Worm (Caenorhabditis elegans) whole organism, late embryonic: ENCODE data around the gene Y56A3A.7.

Source experiments
- C08G9.2 ChIP-seq: sonication (generic microtip); optimal IDR thresholded peaks from 2 replicates; lab custom pipeline; 2016; ENCODE audit warnings: mild to moderate bottlenecking, missing genetic modification characterization, moderate library complexity, missing compliant biosample characterization
- C38D4.7 ChIP-seq: fragments of 200-800 bp; sonication (Bioruptor generic); optimal IDR thresholded peaks from 2 replicates; lab custom pipeline; 2018; ENCODE audit warnings: mild to moderate bottlenecking, missing genetic modification characterization, moderate library complexity, missing compliant biosample characterization
- ama-1 ChIP-seq: fragments of 150-350 bp; optimal IDR thresholded peaks from 2 replicates; lab custom pipeline; 2014
- ceh-31 ChIP-seq: sonication (generic microtip); optimal IDR thresholded peaks from 2 replicates; lab custom pipeline; 2016; ENCODE audit warnings: missing genetic modification characterization, missing compliant biosample characterization
- ceh-45 ChIP-seq: fragments of 200-800 bp; sonication (Bioruptor generic); IDR thresholded peaks from 2 replicates; pipeline ENCODE4 v1.3.6; 2022; ENCODE audit warnings: missing genetic modification reagents, missing genetic modification characterization, missing compliant biosample characterization
- ceh-48 ChIP-seq: sonication (generic microtip); optimal IDR thresholded peaks from 2 replicates; lab custom pipeline; 2016; ENCODE audit warnings: missing genetic modification characterization, inconsistent platforms, missing compliant biosample characterization
- ceh-6 ChIP-seq: fragments of 200-800 bp; sonication (Bioruptor generic); optimal IDR thresholded peaks from 2 replicates; lab custom pipeline; 2018; ENCODE audit warnings: mild to moderate bottlenecking, missing genetic modification characterization, missing compliant biosample characterization
- dve-1 ChIP-seq: sonication (generic microtip); optimal IDR thresholded peaks from 2 replicates; lab custom pipeline; 2017; ENCODE audit warnings: antibody characterized with exemption, mild to moderate bottlenecking, missing genetic modification characterization, missing compliant biosample characterization
- ets-4 ChIP-seq: sonication (generic microtip); optimal IDR thresholded peaks from 2 replicates; lab custom pipeline; 2016; ENCODE audit warnings: missing genetic modification characterization, missing compliant biosample characterization
- fkh-10 ChIP-seq: fragments of 150-350 bp; optimal IDR thresholded peaks from 2 replicates; lab custom pipeline; 2014; ENCODE audit warnings: missing biosample characterization, missing genetic modification reagents, missing genetic modification characterization
- fkh-6 ChIP-seq: sonication (generic microtip); optimal IDR thresholded peaks from 2 replicates; lab custom pipeline; 2016; ENCODE audit warnings: missing genetic modification characterization, missing compliant biosample characterization
- gmeb-2 ChIP-seq: sonication (generic microtip); optimal IDR thresholded peaks from 2 replicates; lab custom pipeline; 2016; ENCODE audit warnings: missing genetic modification characterization, inconsistent platforms, missing compliant biosample characterization
- hlh-13 ChIP-seq: fragments of 200-800 bp; sonication (Bioruptor generic); optimal IDR thresholded peaks from 2 replicates; lab custom pipeline; 2018; ENCODE audit warnings: mild to moderate bottlenecking, missing genetic modification characterization, missing compliant biosample characterization
- hlh-15 ChIP-seq: sonication (generic microtip); optimal IDR thresholded peaks from 2 replicates; lab custom pipeline; 2016; ENCODE audit warnings: missing genetic modification characterization, missing compliant biosample characterization
- hlh-30 ChIP-seq: sonication (generic microtip); optimal IDR thresholded peaks from 2 replicates; lab custom pipeline; 2017; ENCODE audit warnings: antibody characterized with exemption, missing genetic modification characterization, missing compliant biosample characterization; ENCODE audit not compliant: insufficient read depth
- lin-11 ChIP-seq: fragments of 200-800 bp; sonication (Bioruptor generic); optimal IDR thresholded peaks from 2 replicates; lab custom pipeline; 2018; ENCODE audit warnings: mild to moderate bottlenecking, missing genetic modification characterization, missing compliant biosample characterization
- nfya-1 ChIP-seq: sonication (generic microtip); optimal IDR thresholded peaks from 2 replicates; lab custom pipeline; 2017; ENCODE audit warnings: missing genetic modification characterization, mild to moderate bottlenecking, missing compliant biosample characterization, antibody characterized with exemption, moderate library complexity
- nhr-11 ChIP-seq: fragments of 150-350 bp; optimal IDR thresholded peaks from 2 replicates; lab custom pipeline; 2014; ENCODE audit warnings: missing biosample characterization, missing genetic modification characterization
- nhr-232 ChIP-seq: sonication (generic microtip); optimal IDR thresholded peaks from 2 replicates; lab custom pipeline; 2016; ENCODE audit warnings: missing genetic modification characterization, missing compliant biosample characterization
- npax-4 ChIP-seq: sonication (generic microtip); optimal IDR thresholded peaks from 2 replicates; lab custom pipeline; 2016; ENCODE audit warnings: missing genetic modification characterization, missing compliant biosample characterization
- pat-9 ChIP-seq: fragments of 200-800 bp; sonication (Bioruptor generic); optimal IDR thresholded peaks from 2 replicates; lab custom pipeline; 2018; ENCODE audit warnings: mild to moderate bottlenecking, missing genetic modification characterization, moderate library complexity, missing compliant biosample characterization
- pha-4 ChIP-seq: fragments of 150-350 bp; optimal IDR thresholded peaks from 2 replicates; lab custom pipeline; 2018; ENCODE audit warnings: missing biosample characterization, missing genetic modification reagents, missing genetic modification characterization
- sox-4 ChIP-seq: sonication (generic microtip); optimal IDR thresholded peaks from 2 replicates; lab custom pipeline; 2017; ENCODE audit warnings: mild to moderate bottlenecking, missing genetic modification characterization, inconsistent platforms, missing compliant biosample characterization
- tbx-2 ChIP-seq: sonication (generic microtip); optimal IDR thresholded peaks from 2 replicates; lab custom pipeline; 2016; ENCODE audit warnings: missing genetic modification characterization, missing compliant biosample characterization
- unc-3 ChIP-seq, 2 experiments: fragments of 200-800 bp in 1 of 2; sonication (Bioruptor generic) in 1 of 2; sonication (generic microtip) in 1 of 2; conservative IDR thresholded peaks in 1 of 2; optimal IDR thresholded peaks in 1 of 2; 2 replicates each; pipeline versions ENCODE4 v1.3.6 to Lab custom; 2016 to 2022; ENCODE audit warnings: missing compliant biosample characterization in 2 of 2, missing genetic modification characterization in 2 of 2, missing genetic modification reagents in 1 of 2
- unc-42 ChIP-seq: sonication (generic microtip); optimal IDR thresholded peaks from 2 replicates; lab custom pipeline; 2016; ENCODE audit warnings: missing genotype, missing genetic modification characterization, missing compliant biosample characterization
- zip-5 ChIP-seq: sonication (generic microtip); optimal IDR thresholded peaks from 2 replicates; lab custom pipeline; 2016; ENCODE audit warnings: missing genetic modification characterization, missing compliant biosample characterization

Gene Y56A3A.7

DNA sequence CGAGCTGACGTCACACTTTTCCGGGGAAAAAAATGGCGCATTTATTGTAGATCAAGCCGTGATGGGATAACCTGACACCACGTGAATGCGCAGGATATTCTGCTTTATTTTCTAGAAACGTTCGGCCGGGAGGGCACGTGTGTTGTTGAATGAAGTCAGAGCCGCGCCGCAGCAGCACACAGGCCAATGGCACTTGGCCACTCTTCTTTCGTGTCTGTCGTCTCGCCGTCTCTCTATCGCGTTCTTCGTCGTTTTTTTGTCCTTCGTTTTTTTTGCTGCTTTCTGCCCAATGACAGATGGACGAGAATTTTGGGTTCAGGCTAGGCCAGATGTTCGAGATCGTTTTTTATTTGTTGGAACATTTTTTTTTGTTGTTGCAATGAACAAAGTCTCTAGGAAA, 34.7 kb upstream of the Y56A3A.7 start:
- no peak for TF ChIP-seq C08G9.2 (tag; lab: Kevin White, UChicago)
- peak; percentile 4 for TF ChIP-seq hlh-30 (tag; lab: Kevin White, UChicago)
- TF ChIP-seq nfya-1: peak; percentile 41
- TF ChIP-seq, all 69 proteins: peak for 2

- TF ChIP-seq nfya-1: peak; percentile 95
- TF ChIP-seq hlh-15 (tag; lab: Kevin White, UChicago): no peak
These were observed 33.9 kb upstream of the Y56A3A.7 start for ce11 chrIII:11980743-11981142.

- TF ChIP-seq C38D4.7 (GFP tag; lab: Kevin White, UChicago): no peak
- TF ChIP-seq dve-1: no peak
- peak; percentile 82 for TF ChIP-seq nfya-1
These were observed 31.9 kb upstream of the Y56A3A.7 start, which contains the start of gene Y56A3A.30 for ce11 chrIII:11978742-11979141. TSS of gene Y56A3A.30 (minus strand) at chrIII:11979065.

ce11 chrIII:11974414-11974813, 27.6 kb upstream of the Y56A3A.7 start, which contains the start of gene Y56A3A.31:
TSS of gene Y56A3A.31 (plus strand) at chrIII:11974477.
- TF ChIP-seq nfya-1 (peak; percentile 17), ceh-31 (peak; percentile 38), dve-1 (no peak), fkh-10 (GFP tag; lab: Kevin White, UChicago) (no peak), C08G9.2 (tag; lab: Kevin White, UChicago) (peak; percentile 17), ets-4 (tag; lab: Kevin White, UChicago) (peak; percentile 12)

- TF ChIP-seq hlh-15 (tag; lab: Kevin White, UChicago) (no peak), zip-5 (tag; lab: Kevin White, UChicago) (no peak), npax-4 (no peak), lin-11 (tag; lab: Kevin White, UChicago) (no peak), pha-4 (tag; lab: Kevin White, UChicago) (no peak), hlh-30 (tag; lab: Kevin White, UChicago) (no peak), nhr-232 (tag; lab: Kevin White, UChicago) (no peak), gmeb-2 (tag; lab: Kevin White, UChicago) (no peak), ceh-45 (GFP tag; lab: Robert Waterston, UW) (no peak), hlh-13 (no peak)
These were observed 27.2 kb upstream of the Y56A3A.7 start, which contains the start of gene ung-1 for ce11 chrIII:11973996-11974395. TSS of gene ung-1 (minus strand) at chrIII:11974096.

- TF ChIP-seq ceh-31: no peak
- TF ChIP-seq sox-4 (tag; lab: Kevin White, UChicago): no peak
- TF ChIP-seq ceh-48 (tag; lab: Kevin White, UChicago): peak; percentile 85
- TF ChIP-seq ceh-6 (GFP tag; lab: Kevin White, UChicago): no peak
- TF ChIP-seq gmeb-2 (tag; lab: Kevin White, UChicago): no peak
- TF ChIP-seq ama-1 (lab: Kevin White, UChicago): no peak
These were observed 24.5 kb upstream of the Y56A3A.7 start, which contains the start of gene Y56A3A.28 for ce11 chrIII:11971342-11971741. TSS of gene Y56A3A.28 (minus strand) at chrIII:11971374.

DNA sequence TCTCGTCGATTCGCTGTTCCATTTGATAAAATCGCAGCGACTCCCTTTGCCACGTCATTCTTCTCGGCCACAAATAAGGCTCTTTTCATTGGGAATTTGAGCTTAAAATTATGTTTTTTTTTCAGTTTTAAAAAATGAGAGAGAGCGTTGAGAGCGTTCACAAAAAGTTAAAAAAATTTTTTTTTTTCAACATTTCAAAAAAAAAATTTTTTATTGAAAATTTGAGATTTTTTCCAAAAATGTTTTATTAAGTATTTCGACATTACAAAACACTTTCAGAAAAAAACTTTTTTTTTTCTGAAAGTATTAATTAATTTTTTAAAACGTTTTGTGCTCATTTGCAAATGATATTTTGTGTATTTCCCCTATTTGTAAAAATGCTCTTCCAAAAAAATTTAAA, 13.3 kb upstream of the Y56A3A.7 start, which contains the start of gene top-3:
TSS of gene top-3 (minus strand) at position 101 of the 400 bp plus-strand sequence.
- TF ChIP-seq pat-9 (tag; lab: Kevin White, UChicago): no peak
- TF ChIP-seq nhr-11 (tag; lab: Kevin White, UChicago): no peak
- TF ChIP-seq gmeb-2 (tag; lab: Kevin White, UChicago): no peak
- TF ChIP-seq unc-3 (GFP tag; conservative IDR thresholded peaks at IDR 0.05; lab: Robert Waterston, UW): no peak
- no peak for TF ChIP-seq unc-3 (tag; optimal IDR thresholded peaks at IDR 0.05; lab: Kevin White, UChicago)
- no peak for TF ChIP-seq C08G9.2 (tag; lab: Kevin White, UChicago)
- no peak for TF ChIP-seq unc-42 (tag; lab: Kevin White, UChicago)
- TF ChIP-seq fkh-6 (tag; lab: Kevin White, UChicago): no peak
- no peak for TF ChIP-seq tbx-2
- no peak for TF ChIP-seq fkh-10 (GFP tag; lab: Kevin White, UChicago)
- TF ChIP-seq ceh-31: no peak
- TF ChIP-seq, all 69 proteins: peak for 0
